Worm (Caenorhabditis elegans): ENCODE data around the gene ncs-4.
A peak's percentile ranks its signal among the peaks of the same experiment; 100 is the strongest.

ncs-4 gene

DNA sequence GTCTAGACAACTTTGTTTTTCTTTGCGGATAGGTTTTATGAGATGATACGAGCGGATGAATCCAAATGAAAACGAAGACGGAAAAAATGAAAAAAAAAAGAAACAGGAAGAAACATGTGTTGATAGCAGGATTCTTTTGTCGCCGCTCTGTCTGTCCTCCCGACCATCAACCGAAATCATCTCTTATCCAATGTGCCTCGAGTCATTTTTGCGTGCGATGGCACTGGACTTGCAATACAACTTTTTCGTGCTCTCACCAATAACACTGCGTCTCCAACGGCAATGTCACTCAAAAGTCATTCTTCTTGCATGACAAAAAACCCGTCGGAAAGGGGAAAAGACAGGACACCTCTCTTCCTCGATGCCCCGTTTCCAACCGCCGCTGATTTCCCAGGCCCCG lies at the start of gene ncs-4:
Gene ncs-4, plus strand, starts transcription at position 227 of the 400 bp plus-strand sequence.
- TF ChIP-seq rnt-1 (tag; optimal IDR thresholded peaks at IDR 0.05) (no peak), elt-4 (tag; optimal IDR thresholded peaks at IDR 0.05) (no peak), ceh-45 (GFP tag; IDR thresholded peaks at IDR 0.05) (no peak), ahr-1 (tag; optimal IDR thresholded peaks at IDR 0.05) (no peak), ceh-18 (tag; optimal IDR thresholded peaks at IDR 0.05) (peak; percentile 69)

- TF ChIP-seq unc-55 (GFP tag; optimal IDR thresholded peaks at IDR 0.05) (peak; percentile 45), tbx-7 (tag; optimal IDR thresholded peaks at IDR 0.05) (no peak)
Measured at ce11 chrX:10130159-10130558, 46.2 kb upstream of the ncs-4 start.

DNA sequence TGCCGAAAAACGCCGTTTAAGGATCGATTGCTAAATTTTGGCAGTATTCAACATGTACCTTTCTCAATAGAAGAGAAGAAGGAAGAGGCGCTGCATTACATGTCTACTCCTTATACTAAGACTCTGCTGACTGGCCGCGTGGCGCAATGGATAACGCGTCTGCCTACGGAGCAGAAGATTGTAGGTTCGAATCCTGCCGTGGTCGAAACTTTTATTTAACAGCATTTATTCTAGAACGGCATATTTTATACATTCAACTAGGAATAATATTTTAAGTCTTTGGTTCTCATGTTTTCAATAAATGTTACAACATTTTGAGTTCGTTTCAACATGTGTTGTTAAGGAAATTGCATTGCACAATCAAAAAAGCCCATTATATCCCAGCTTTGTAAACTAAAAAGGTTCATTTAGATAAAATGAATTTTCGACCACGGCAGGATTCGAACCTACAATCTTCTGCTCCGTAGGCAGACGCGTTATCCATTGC lies 43.7 kb upstream of the ncs-4 start:
- TF ChIP-seq elt-2 (tag; optimal IDR thresholded peaks at IDR 0.05) (peak; percentile 78), ahr-1 (tag; optimal IDR thresholded peaks at IDR 0.05) (peak; percentile 25), Y22D7AL.16 (tag; optimal IDR thresholded peaks at IDR 0.05) (peak; percentile 68), F13H6.1 (tag; optimal IDR thresholded peaks at IDR 0.05) (peak; percentile 42), unc-3 (GFP tag; conservative IDR thresholded peaks at IDR 0.05) (peak; percentile 77), unc-3 (tag; optimal IDR thresholded peaks at IDR 0.05) (peak; percentile 21), odd-2 (tag; optimal IDR thresholded peaks at IDR 0.05) (peak; percentile 42), ztf-16 (tag; optimal IDR thresholded peaks at IDR 0.05) (peak; percentile 74), ceh-6 (GFP tag; optimal IDR thresholded peaks at IDR 0.05) (peak; percentile 74), ceh-45 (GFP tag; IDR thresholded peaks at IDR 0.05) (0 out of 2 replicates have a peak, but pooled peaks have one; percentile 27), lin-11 (tag; optimal IDR thresholded peaks at IDR 0.05) (peak; percentile 59), che-1 (tag; optimal IDR thresholded peaks at IDR 0.05) (peak; percentile 77), K02D7.2 (tag; optimal IDR thresholded peaks at IDR 0.05) (peak; percentile 23), ceh-19 (GFP tag; optimal IDR thresholded peaks at IDR 0.05) (peak; percentile 69), fax-1 (tag; optimal IDR thresholded peaks at IDR 0.05) (peak; percentile 31), unc-42 (tag; optimal IDR thresholded peaks at IDR 0.05) (peak; percentile 53), npax-4 (tag; optimal IDR thresholded peaks at IDR 0.05) (peak; percentile 7), ref-2 (tag; optimal IDR thresholded peaks at IDR 0.05) (peak; percentile 68), unc-86 (tag; optimal IDR thresholded peaks at IDR 0.05) (peak; percentile 52), ceh-31 (tag; optimal IDR thresholded peaks at IDR 0.05) (peak; percentile 57), ttx-3 (tag; optimal IDR thresholded peaks at IDR 0.05) (peak; percentile 77), fkh-6 (tag; optimal IDR thresholded peaks at IDR 0.05) (peak; percentile 68), nfya-1 (tag; optimal IDR thresholded peaks at IDR 0.05) (peak; percentile 56), rnt-1 (tag; optimal IDR thresholded peaks at IDR 0.05) (peak; percentile 21), ceh-2 (tag; optimal IDR thresholded peaks at IDR 0.05) (peak; percentile 56), K09A11.1 (tag; optimal IDR thresholded peaks at IDR 0.05; ENCODE audit: insufficient read depth) (peak; percentile 65), sox-4 (tag; optimal IDR thresholded peaks at IDR 0.05) (peak; percentile 71), madf-2 (tag; optimal IDR thresholded peaks at IDR 0.05) (peak; percentile 59), pag-3 (tag; optimal IDR thresholded peaks at IDR 0.05; ENCODE audit: borderline replicate concordance) (peak; percentile 24), C38D4.7 (GFP tag; optimal IDR thresholded peaks at IDR 0.05) (peak; percentile 36), nhr-232 (tag; optimal IDR thresholded peaks at IDR 0.05) (peak; percentile 67), zip-5 (tag; optimal IDR thresholded peaks at IDR 0.05) (peak; percentile 41), hlh-13 (GFP tag; optimal IDR thresholded peaks at IDR 0.05) (peak; percentile 36), hlh-8 (tag; optimal IDR thresholded peaks at IDR 0.05) (peak; percentile 16), ceh-14 (tag; optimal IDR thresholded peaks at IDR 0.05) (peak; percentile 68), C08G9.2 (tag; optimal IDR thresholded peaks at IDR 0.05) (peak; percentile 62), tbx-2 (tag; optimal IDR thresholded peaks at IDR 0.05) (peak; percentile 61), ceh-18 (tag; optimal IDR thresholded peaks at IDR 0.05) (peak; percentile 28), pha-2 (tag; optimal IDR thresholded peaks at IDR 0.05) (peak; percentile 70), ceh-48 (tag; optimal IDR thresholded peaks at IDR 0.05) (peak; percentile 63), sdc-2 (tag; optimal IDR thresholded peaks at IDR 0.05) (peak; percentile 83), ceh-34 (tag; optimal IDR thresholded peaks at IDR 0.05) (peak; percentile 61), gmeb-2 (tag; optimal IDR thresholded peaks at IDR 0.05) (peak; percentile 78), hlh-6 (tag; optimal IDR thresholded peaks at IDR 0.05) (peak; percentile 56), eyg-1 (tag; optimal IDR thresholded peaks at IDR 0.05) (peak; percentile 9)

Measured in whole organism, late embryonic.